Fruit fly (Drosophila melanogaster) whole organism, embryonic: ENCODE results near the gene CG18262.

Experiments
- Adf1 ChIP-seq: fragments of 200-800 bp; sonication (Bioruptor generic); IDR thresholded peaks from 2 replicates; pipeline ENCODE4 v1.3.6; 2022; ENCODE audit warnings: missing biosample characterization, missing genetic modification characterization
- CG10147 ChIP-seq: fragments of 200-800 bp; sonication (Bioruptor generic); optimal IDR thresholded peaks from 2 replicates; lab custom pipeline; 2019; ENCODE audit warnings: missing biosample characterization, mild to moderate bottlenecking, missing genetic modification characterization, moderate library complexity
- CG10267 ChIP-seq: fragments of 200-800 bp; sonication (Bioruptor generic); optimal IDR thresholded peaks from 2 replicates; lab custom pipeline; 2018; ENCODE audit warnings: missing biosample characterization, mild to moderate bottlenecking, missing genetic modification characterization, moderate library complexity
- CG10274 ChIP-seq: fragments of 200-800 bp; sonication (Bioruptor generic); optimal IDR thresholded peaks from 3 replicates; lab custom pipeline; 2017; ENCODE audit warnings: missing biosample characterization, mild to moderate bottlenecking, missing genetic modification characterization
- CG10543 ChIP-seq: fragments of 200-800 bp; sonication (Bioruptor generic); optimal IDR thresholded peaks from 3 replicates; lab custom pipeline; 2017; ENCODE audit warnings: missing biosample characterization, mild to moderate bottlenecking, missing genetic modification characterization, moderate library complexity
- CG10565 ChIP-seq: fragments of 200-800 bp; sonication (Bioruptor generic); optimal IDR thresholded peaks from 3 replicates; lab custom pipeline; 2016; ENCODE audit warnings: missing biosample characterization, mild to moderate bottlenecking, missing genetic modification characterization
- CG12071 ChIP-seq: fragments of 200-800 bp; sonication (Bioruptor generic); optimal IDR thresholded peaks from 3 replicates; lab custom pipeline; 2018; ENCODE audit warnings: missing biosample characterization, mild to moderate bottlenecking, missing genetic modification characterization
- CG12659 ChIP-seq: fragments of 200-800 bp; sonication (Bioruptor generic); optimal IDR thresholded peaks from 3 replicates; lab custom pipeline; 2017; ENCODE audit warnings: mild to moderate bottlenecking, missing biosample characterization, missing genetic modification reagents, missing genetic modification characterization
- CG12744 ChIP-seq: fragments of 200-800 bp; sonication (Bioruptor generic); optimal IDR thresholded peaks from 2 replicates; lab custom pipeline; 2016; ENCODE audit warnings: missing biosample characterization, missing genetic modification characterization
- CG13624 ChIP-seq: fragments of 200-800 bp; sonication (Bioruptor generic); optimal IDR thresholded peaks from 2 replicates; lab custom pipeline; 2016; ENCODE audit warnings: missing biosample characterization, missing genetic modification characterization
- CG14050 ChIP-seq: fragments of 200-800 bp; sonication (Bioruptor generic); IDR thresholded peaks from 3 replicates; pipeline ENCODE4 v1.3.6; 2022; ENCODE audit warnings: missing biosample characterization, missing genetic modification characterization
- CG17385 ChIP-seq: fragments of 200-800 bp; sonication (Bioruptor generic); optimal IDR thresholded peaks from 3 replicates; lab custom pipeline; 2018; ENCODE audit warnings: missing biosample characterization, mild to moderate bottlenecking, missing genetic modification characterization
- CG17912 ChIP-seq: fragments of 200-800 bp; sonication (Bioruptor generic); optimal IDR thresholded peaks from 2 replicates; lab custom pipeline; 2018; ENCODE audit warnings: missing biosample characterization, mild to moderate bottlenecking, missing genetic modification characterization
- CG18262 ChIP-seq: fragments of 200-800 bp; optimal IDR thresholded peaks from 3 replicates; lab custom pipeline; 2019; ENCODE audit warnings: missing biosample characterization, mild to moderate bottlenecking, missing genetic modification characterization, moderate library complexity
- CG18764 ChIP-seq: fragments of 200-800 bp; sonication (Bioruptor generic); optimal IDR thresholded peaks from 3 replicates; lab custom pipeline; 2016; ENCODE audit warnings: missing biosample characterization, missing genetic modification characterization
- CG2889 ChIP-seq: fragments of 200-800 bp; sonication (Bioruptor generic); IDR thresholded peaks from 3 replicates; pipeline ENCODE4 v1.3.6; 2022; ENCODE audit warnings: missing biosample characterization, missing genetic modification characterization
- CG32772 ChIP-seq: fragments of 200-800 bp; sonication (Bioruptor generic); IDR thresholded peaks from 2 replicates; pipeline ENCODE4 v1.3.6; 2022; ENCODE audit warnings: missing biosample characterization, missing genetic modification characterization
- CG33557 ChIP-seq: fragments of 200-800 bp; sonication (Bioruptor generic); optimal IDR thresholded peaks from 2 replicates; lab custom pipeline; 2019; ENCODE audit warnings: missing biosample characterization, mild to moderate bottlenecking, missing genetic modification characterization, moderate library complexity
- CG3995 ChIP-seq: fragments of 200-800 bp; sonication (Bioruptor generic); optimal IDR thresholded peaks from 3 replicates; lab custom pipeline; 2016; ENCODE audit warnings: missing biosample characterization, missing genetic modification characterization
- CG42726 ChIP-seq: fragments of 200-800 bp; sonication (Bioruptor generic); IDR thresholded peaks from 2 replicates; pipeline ENCODE4 v1.3.6; 2022; ENCODE audit warnings: missing biosample characterization, missing genetic modification characterization; ENCODE audit not compliant: partially characterized antibody
- CG6791 ChIP-seq: fragments of 200-800 bp; sonication (Bioruptor generic); IDR thresholded peaks from 3 replicates; pipeline ENCODE4 v1.3.6; 2022; ENCODE audit warnings: missing biosample characterization, missing genetic modification characterization; ENCODE audit not compliant: partially characterized antibody
- CG7786 ChIP-seq: fragments of 200-800 bp; sonication (Bioruptor generic); optimal IDR thresholded peaks from 2 replicates; lab custom pipeline; 2016; ENCODE audit warnings: missing biosample characterization, missing genetic modification characterization
- CG7963 ChIP-seq: fragments of 200-800 bp; sonication (Bioruptor generic); IDR thresholded peaks from 3 replicates; pipeline ENCODE4 v1.3.6; 2022; ENCODE audit warnings: missing biosample characterization, missing genetic modification characterization; ENCODE audit not compliant: partially characterized antibody
- CG9727 ChIP-seq: fragments of 200-800 bp; sonication (Bioruptor generic); optimal IDR thresholded peaks from 3 replicates; lab custom pipeline; 2017; ENCODE audit warnings: missing biosample characterization, mild to moderate bottlenecking, missing genetic modification characterization
- CTCF ChIP-seq: fragments of 200-800 bp; sonication (Bioruptor generic); optimal IDR thresholded peaks from 2 replicates; lab custom pipeline; 2017; ENCODE audit warnings: missing biosample characterization, mild to moderate bottlenecking, missing genetic modification characterization, moderate library complexity
- D ChIP-seq, 2 experiments: fragments of 200-800 bp in 1 of 2; fragments of >200 bp in 1 of 2; sonication (Bioruptor generic) in 1 of 2; optimal IDR thresholded peaks; 2 replicates in 1 of 2; 3 replicates in 1 of 2; lab custom pipeline; 2017; ENCODE audit warnings: mild to moderate bottlenecking in 1 of 2, missing biosample characterization in 1 of 2, missing genetic modification characterization in 1 of 2, missing genetic modification reagents in 1 of 2
- Dbx ChIP-seq: fragments of 200-800 bp; sonication (Bioruptor generic); IDR thresholded peaks from 3 replicates; pipeline ENCODE4 v1.3.6; 2022; ENCODE audit warnings: missing biosample characterization, missing genetic modification characterization
- Dfd ChIP-seq, 2 experiments: fragments of >200 bp; optimal IDR thresholded peaks; 2 replicates each; lab custom pipeline; 2017; ENCODE audit warnings: missing biosample characterization in 2 of 2, missing genetic modification characterization in 2 of 2
- Dip3 ChIP-seq: fragments of 200-800 bp; sonication (Bioruptor generic); optimal IDR thresholded peaks from 3 replicates; lab custom pipeline; 2016; ENCODE audit warnings: missing biosample characterization, missing genetic modification characterization
- Drgx ChIP-seq: fragments of 200-800 bp; sonication (Bioruptor generic); IDR thresholded peaks from 2 replicates; pipeline ENCODE4 v1.3.6; 2022; ENCODE audit warnings: missing biosample characterization, missing genetic modification characterization
- Lhr ChIP-seq: fragments of 200-800 bp; sonication (Bioruptor generic); optimal IDR thresholded peaks from 3 replicates; lab custom pipeline; 2017; ENCODE audit warnings: mild to moderate bottlenecking, missing biosample characterization, missing genetic modification reagents, missing genetic modification characterization
- Side ChIP-seq: fragments of 200-800 bp; sonication (Bioruptor generic); optimal IDR thresholded peaks from 2 replicates; lab custom pipeline; 2016; ENCODE audit warnings: missing biosample characterization, missing genetic modification characterization
- Sin3A ChIP-seq: fragments of >200 bp; optimal IDR thresholded peaks from 2 replicates; lab custom pipeline; 2018
- Sox100B ChIP-seq: fragments of 200-800 bp; sonication (Bioruptor generic); optimal IDR thresholded peaks from 3 replicates; lab custom pipeline; 2018; ENCODE audit warnings: missing biosample characterization, mild to moderate bottlenecking, missing genetic modification characterization
- caup ChIP-seq: fragments of 200-800 bp; sonication (Bioruptor generic); optimal IDR thresholded peaks from 3 replicates; lab custom pipeline; 2017; ENCODE audit warnings: missing biosample characterization, mild to moderate bottlenecking, missing genetic modification characterization, moderate library complexity; ENCODE audit not compliant: severe bottlenecking
- croc ChIP-seq: fragments of 200-800 bp; sonication (Bioruptor generic); conservative IDR thresholded peaks from 3 replicates; pipeline ENCODE4 v1.3.6; 2022; ENCODE audit warnings: missing biosample characterization, missing genetic modification characterization
- dan ChIP-seq: fragments of 200-800 bp; sonication (Bioruptor generic); IDR thresholded peaks from 2 replicates; pipeline ENCODE4 v1.3.6; 2022; ENCODE audit warnings: missing biosample characterization, missing genetic modification characterization
- dati ChIP-seq: fragments of 200-800 bp; sonication (Bioruptor generic); IDR thresholded peaks from 2 replicates; pipeline ENCODE4 v1.3.6; 2022; ENCODE audit warnings: missing biosample characterization, missing genetic modification characterization
- dmrt99B ChIP-seq: fragments of 200-800 bp; sonication (Bioruptor generic); optimal IDR thresholded peaks from 2 replicates; lab custom pipeline; 2018; ENCODE audit warnings: missing biosample characterization, mild to moderate bottlenecking, missing genetic modification characterization, moderate library complexity
- ftz-f1 ChIP-seq: fragments of 200-800 bp; sonication (Bioruptor generic); optimal IDR thresholded peaks from 2 replicates; lab custom pipeline; 2016; ENCODE audit warnings: missing biosample characterization, missing genetic modification characterization
- gfzf ChIP-seq: fragments of 200-800 bp; sonication (Bioruptor generic); optimal IDR thresholded peaks from 2 replicates; lab custom pipeline; 2016; ENCODE audit warnings: missing biosample characterization, mild to moderate bottlenecking, missing genetic modification characterization, moderate library complexity
- gsb-n ChIP-seq: fragments of 200-800 bp; sonication (Bioruptor generic); optimal IDR thresholded peaks from 3 replicates; lab custom pipeline; 2018; ENCODE audit warnings: missing biosample characterization, mild to moderate bottlenecking, missing genetic modification characterization
- kah ChIP-seq: fragments of 200-800 bp; sonication (Bioruptor generic); optimal IDR thresholded peaks from 2 replicates; lab custom pipeline; 2018; ENCODE audit warnings: missing biosample characterization, mild to moderate bottlenecking, missing genetic modification characterization
- org-1 ChIP-seq: fragments of 200-800 bp; sonication (Bioruptor generic); optimal IDR thresholded peaks from 2 replicates; lab custom pipeline; 2017; ENCODE audit warnings: missing biosample characterization, missing genetic modification characterization
- repo ChIP-seq: fragments of 200-800 bp; sonication (Bioruptor generic); optimal IDR thresholded peaks from 2 replicates; lab custom pipeline; 2016; ENCODE audit warnings: missing biosample characterization, missing genetic modification characterization
- tgo ChIP-seq: fragments of 200-800 bp; sonication (Bioruptor generic); IDR thresholded peaks from 3 replicates; pipeline ENCODE4 v1.3.6; 2022; ENCODE audit warnings: missing biosample characterization, missing genetic modification characterization
- tll ChIP-seq, 2 experiments: fragments of 200-800 bp in 1 of 2; fragments of >200 bp in 1 of 2; sonication (Bioruptor generic) in 1 of 2; optimal IDR thresholded peaks; 2 replicates each; lab custom pipeline; 2017 to 2019; ENCODE audit warnings: missing biosample characterization in 2 of 2, missing genetic modification characterization in 2 of 2, mild to moderate bottlenecking in 1 of 2, moderate library complexity in 1 of 2
- tup ChIP-seq: fragments of 200-800 bp; sonication (Bioruptor generic); optimal IDR thresholded peaks from 2 replicates; lab custom pipeline; 2016; ENCODE audit warnings: missing biosample characterization, mild to moderate bottlenecking, missing genetic modification characterization, moderate library complexity
- vnd ChIP-seq: fragments of 200-800 bp; sonication (Bioruptor generic); IDR thresholded peaks from 3 replicates; pipeline ENCODE4 v1.3.6; 2022; ENCODE audit warnings: missing biosample characterization, missing genetic modification characterization; ENCODE audit not compliant: partially characterized antibody
- zfh1 ChIP-seq: fragments of 200-800 bp; sonication (Bioruptor generic); IDR thresholded peaks from 3 replicates; pipeline ENCODE4 v1.3.6; 2022; ENCODE audit warnings: missing biosample characterization, missing genetic modification characterization

Gene CG18262

DNA sequence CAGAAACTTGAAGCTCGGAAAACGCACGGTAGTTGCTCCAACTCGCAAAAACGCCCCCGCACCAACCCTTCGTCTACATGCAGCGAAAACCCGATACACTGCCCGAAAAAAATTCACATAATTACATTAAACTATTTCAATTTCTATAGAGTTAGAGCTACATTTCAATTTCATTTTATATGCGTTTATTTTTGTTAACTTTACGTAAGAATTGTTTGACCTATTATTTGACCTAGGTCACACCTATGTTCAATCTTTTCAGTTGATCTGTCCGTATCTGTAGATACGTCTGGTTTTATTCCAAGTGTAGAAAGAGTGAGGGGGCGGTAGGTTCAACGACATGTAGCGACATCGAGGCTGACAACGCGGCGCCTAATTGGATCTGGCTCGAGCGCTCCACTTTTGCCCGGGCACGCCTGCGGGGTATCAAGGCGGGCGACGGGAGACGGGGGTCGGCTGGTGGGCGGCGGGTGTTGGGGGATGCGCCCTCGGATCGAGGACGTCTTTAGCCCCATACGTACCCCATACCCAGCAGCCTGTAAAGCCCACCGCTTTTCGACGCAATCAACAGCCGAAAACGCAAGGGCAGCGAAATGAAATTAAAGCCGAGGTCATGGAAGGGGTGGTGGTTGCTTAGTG lies 50.1 kb downstream of the CG18262 start (continued):
- TF ChIP-seq org-1 (GFP tag; lab: Kevin White, UChicago): peak; percentile 25
- no peak for TF ChIP-seq caup
- TF ChIP-seq CG13624 (GFP tag; lab: Kevin White, UChicago): no peak
- no peak for TF ChIP-seq CG10147 (GFP tag; lab: Kevin White, UChicago)
- no peak for TF ChIP-seq dan (GFP tag; lab: Robert Waterston, UW)
- peak; percentile 16 for TF ChIP-seq CG9727 (GFP tag; lab: Kevin White, UChicago)
- TF ChIP-seq gfzf (GFP tag; lab: Kevin White, UChicago): no peak
- TF ChIP-seq Adf1 (GFP tag; lab: Robert Waterston, UW): no peak
- peak; percentile 53 for TF ChIP-seq Drgx (GFP tag; lab: Robert Waterston, UW)
- no peak for TF ChIP-seq CG7786 (GFP tag; lab: Kevin White, UChicago)
- 0 out of 2 replicates have a peak, but pooled peaks have one; percentile 16 for TF ChIP-seq CG32772 (GFP tag; lab: Robert Waterston, UW)
- no peak for TF ChIP-seq CTCF (GFP tag; lab: Kevin White, UChicago)
- no peak for TF ChIP-seq tll (GFP tag; optimal IDR thresholded peaks at IDR 0.05; lab: Kevin White, UChicago)
- TF ChIP-seq CG10267 (tag; lab: Kevin White, UChicago): no peak
- TF ChIP-seq CG3995 (GFP tag; lab: Kevin White, UChicago): no peak
- TF ChIP-seq Side (GFP tag; lab: Kevin White, UChicago): no peak
- no peak for TF ChIP-seq CG10274
- no peak for TF ChIP-seq croc (GFP tag; lab: Robert Waterston, UW)
- no peak for TF ChIP-seq CG18764 (GFP tag; lab: Kevin White, UChicago)
- no peak for TF ChIP-seq CG12744
- TF ChIP-seq Dip3: peak; percentile 0
- peak; percentile 54 for TF ChIP-seq dmrt99B (tag; lab: Kevin White, UChicago)
- no peak for TF ChIP-seq D (optimal IDR thresholded peaks at IDR 0.05; lab: Kevin White, UChicago)
- no peak for TF ChIP-seq D (GFP tag; optimal IDR thresholded peaks at IDR 0.05; lab: Kevin White, UChicago)
- TF ChIP-seq repo: no peak
- no peak for TF ChIP-seq CG33557 (GFP tag; lab: Kevin White, UChicago)
- no peak for TF ChIP-seq CG7963
- no peak for TF ChIP-seq zfh1 (GFP tag; lab: Robert Waterston, UW)
- TF ChIP-seq CG6791 (GFP tag; lab: Robert Waterston, UW): no peak
- no peak for TF ChIP-seq CG42726 (GFP tag; lab: Robert Waterston, UW)
- peak; percentile 40; the same call in 2 of the 3 replicates for TF ChIP-seq tgo (GFP tag; lab: Robert Waterston, UW)
- no peak for TF ChIP-seq CG10565
- TF ChIP-seq tup: no peak
- TF ChIP-seq kah (GFP tag; lab: Kevin White, UChicago): no peak
- TF ChIP-seq CG2889 (GFP tag; lab: Robert Waterston, UW): no peak
- TF ChIP-seq CG12659 (GFP tag; lab: Kevin White, UChicago): peak; percentile 23
- no peak for TF ChIP-seq gsb-n
- peak; percentile 2 for TF ChIP-seq CG17385 (GFP tag; lab: Kevin White, UChicago)
- TF ChIP-seq CG12071 (GFP tag; lab: Kevin White, UChicago): no peak
- no peak for TF ChIP-seq Dfd (GFP tag; optimal IDR thresholded peaks at IDR 0.05; lab: Kevin White, UChicago)
- TF ChIP-seq ftz-f1 (GFP tag; lab: Kevin White, UChicago): no peak
- TF ChIP-seq CG17912 (GFP tag; lab: Kevin White, UChicago): no peak
- no peak for TF ChIP-seq Sox100B
- TF ChIP-seq vnd (GFP tag; lab: Robert Waterston, UW): no peak
- no peak for TF ChIP-seq Sin3A (lab: Kevin White, UChicago)
- no peak for TF ChIP-seq CG18262
- TF ChIP-seq Lhr: no peak
- peak; percentile 33 for TF ChIP-seq CG10543
- TF ChIP-seq CG14050 (GFP tag; lab: Robert Waterston, UW): no peak
- no peak for TF ChIP-seq Dbx
- TF ChIP-seq dati (GFP tag; lab: Robert Waterston, UW): no peak
